Fruit fly (Drosophila melanogaster) whole organism, prepupa: ENCODE measurements around the gene Cen.

Experiments used
- CG10631 ChIP-seq: fragments of 200-800 bp; sonication (Bioruptor generic); optimal IDR thresholded peaks from 2 replicates; lab custom pipeline; 2016; ENCODE audit warnings: missing biosample characterization, missing genetic modification characterization
- Ets96B ChIP-seq: fragments of 200-800 bp; optimal IDR thresholded peaks from 2 replicates; lab custom pipeline; 2019; ENCODE audit warnings: missing biosample characterization, mild to moderate bottlenecking, missing genetic modification characterization, moderate library complexity
- Hr39 ChIP-seq: fragments of 200-800 bp; sonication (Bioruptor generic); optimal IDR thresholded peaks from 2 replicates; lab custom pipeline; 2016; ENCODE audit warnings: missing biosample characterization, missing genetic modification characterization
- Smox ChIP-seq: fragments of 200-800 bp; sonication (Bioruptor generic); optimal IDR thresholded peaks from 3 replicates; lab custom pipeline; 2016; ENCODE audit warnings: missing biosample characterization, missing genetic modification characterization
- dac ChIP-seq: fragments of 200-800 bp; sonication (Bioruptor generic); optimal IDR thresholded peaks from 2 replicates; lab custom pipeline; 2017; ENCODE audit warnings: missing biosample characterization, mild to moderate bottlenecking, missing genetic modification characterization
- dsx ChIP-seq: fragments of 200-800 bp; optimal IDR thresholded peaks from 3 replicates; lab custom pipeline; 2019; ENCODE audit warnings: missing biosample characterization, mild to moderate bottlenecking, missing genetic modification characterization, moderate library complexity; ENCODE audit not compliant: poor library complexity, severe bottlenecking
- eg ChIP-seq: fragments of 200-800 bp; sonication (Bioruptor generic); IDR thresholded peaks from 3 replicates; pipeline ENCODE4 v1.3.6; 2022; ENCODE audit warnings: missing biosample characterization, missing genetic modification characterization
- esn ChIP-seq: fragments of 200-800 bp; sonication (Bioruptor generic); optimal IDR thresholded peaks from 2 replicates; lab custom pipeline; 2016; ENCODE audit warnings: missing biosample characterization, mild to moderate bottlenecking, missing genetic modification characterization, moderate library complexity
- topi ChIP-seq: fragments of 200-800 bp; sonication (Bioruptor generic); optimal IDR thresholded peaks from 3 replicates; lab custom pipeline; 2016; ENCODE audit warnings: missing biosample characterization, missing genetic modification characterization

dm6 chr2L:20661071-20661470 lies 20.6 kb downstream of the Cen start:
- TF ChIP-seq esn (GFP tag; lab: Kevin White, UChicago) (no peak), Ets96B (tag; lab: Kevin White, UChicago) (no peak), Smox (GFP tag; lab: Kevin White, UChicago) (no peak), Hr39 (GFP tag; lab: Kevin White, UChicago) (no peak), CG10631 (GFP tag; lab: Kevin White, UChicago) (no peak), eg (GFP tag; lab: Robert Waterston, UW) (no peak), dsx (GFP tag; lab: Kevin White, UChicago) (no peak), dac (GFP tag; lab: Kevin White, UChicago) (no peak), topi (GFP tag; lab: Kevin White, UChicago) (no peak)
